Worm (Caenorhabditis elegans) whole organism, mixed stage, embryonic: ENCODE measurements around the gene AH9.1.
A peak's percentile ranks its signal among the peaks of the same experiment; 100 is the strongest.

Experiments used
- ces-1 ChIP-seq: fragments of 150-350 bp; optimal IDR thresholded peaks from 2 replicates; lab custom pipeline; 2014; ENCODE audit warnings: missing biosample characterization, missing genetic modification reagents, missing genetic modification characterization
- lin-13 ChIP-seq: fragments of 150-350 bp; optimal IDR thresholded peaks from 2 replicates; lab custom pipeline; 2014; ENCODE audit warnings: missing biosample characterization, missing genetic modification characterization
- nhr-12 ChIP-seq: fragments of 150-350 bp; optimal IDR thresholded peaks from 2 replicates; lab custom pipeline; 2014; ENCODE audit warnings: missing biosample characterization, missing genetic modification characterization
- unc-62 ChIP-seq: fragments of 150-350 bp; optimal IDR thresholded peaks from 2 replicates; lab custom pipeline; 2014; ENCODE audit warnings: missing biosample characterization, missing genetic modification reagents, missing genetic modification characterization

DNA sequence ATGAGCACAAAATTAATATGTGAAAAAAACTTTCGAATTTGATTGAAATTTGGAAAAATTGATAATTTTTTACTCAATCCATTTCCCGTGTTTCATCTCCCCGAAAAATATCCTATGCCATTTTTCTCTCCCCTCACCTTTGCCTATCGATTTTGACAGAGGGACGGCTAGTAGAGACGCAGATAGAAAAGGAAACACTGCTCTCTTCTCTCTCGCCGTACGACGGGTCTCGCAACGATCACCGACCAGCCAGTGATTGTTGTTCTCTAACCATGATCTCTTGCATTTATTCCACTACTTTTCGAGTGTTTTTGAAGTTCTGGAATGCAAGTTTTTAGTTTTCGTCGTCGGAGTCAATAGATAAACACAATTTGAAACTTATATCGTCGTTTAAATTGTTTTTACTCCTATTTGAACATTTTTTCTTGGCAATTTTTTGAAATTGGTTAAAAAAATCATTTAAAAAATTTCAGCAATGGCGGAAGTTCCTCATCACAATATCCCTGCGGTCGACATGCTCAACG lies 9.3 kb downstream of the AH9.1 start, which contains the start of gene vha-15:
- no peak for TF ChIP-seq lin-13
- TF ChIP-seq ces-1 (GFP tag; lab: Kevin White, UChicago) = peak; percentile 65
- TF ChIP-seq nhr-12 (tag; lab: Kevin White, UChicago) = no peak
- peak; percentile 56 for TF ChIP-seq unc-62 (GFP tag; lab: Kevin White, UChicago)
